Worm (Caenorhabditis elegans): ENCODE results near the gene nhr-119.

Gene nhr-119

DNA sequence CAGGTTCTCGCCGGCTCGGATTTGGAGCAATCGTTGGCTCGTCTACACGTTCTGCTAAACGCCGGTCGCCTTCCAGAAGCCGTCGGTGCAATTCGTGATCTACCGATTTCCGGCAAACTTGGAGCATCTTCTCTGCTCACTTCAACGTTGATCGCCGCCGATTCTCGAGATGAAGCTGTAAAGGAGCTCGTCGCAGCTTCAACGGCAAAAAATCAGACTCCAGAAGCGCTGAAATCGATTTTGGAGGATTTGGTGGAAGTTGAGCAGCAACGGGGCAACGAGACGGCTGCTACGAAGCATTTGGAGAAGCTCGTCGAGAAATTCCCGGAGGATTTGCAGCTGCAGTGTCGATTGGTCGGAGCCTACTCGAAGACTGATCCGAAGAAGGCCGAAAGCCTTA lies 8.7 kb downstream of the nhr-119 start:
- TF ChIP-seq T26A5.8 (tag; optimal IDR thresholded peaks at IDR 0.05): no peak
- TF ChIP-seq zfh-2 (GFP tag; conservative IDR thresholded peaks at IDR 0.05): peak; percentile 73

- TF ChIP-seq zfh-2 (GFP tag; conservative IDR thresholded peaks at IDR 0.05): peak; percentile 66; the same call in 1 of the 2 replicates
- peak; percentile 26; the same call in 1 of the 2 replicates for TF ChIP-seq madf-6 (GFP tag; IDR thresholded peaks at IDR 0.05)
- TF ChIP-seq aptf-2 (GFP tag; conservative IDR thresholded peaks at IDR 0.05): no peak
- peak; percentile 25; the same call in 1 of the 2 replicates for TF ChIP-seq egrh-3 (GFP tag; IDR thresholded peaks at IDR 0.05)
Measured at ce11 chrII:2787849-2788248, 12.6 kb downstream of the nhr-119 start.

- TF ChIP-seq ceh-58 (GFP tag; IDR thresholded peaks at IDR 0.05) (no peak), mes-4 (tag; optimal IDR thresholded peaks at IDR 0.05) (no peak), unc-130 (GFP tag; optimal IDR thresholded peaks at IDR 0.05) (no peak), let-607 (tag; optimal IDR thresholded peaks at IDR 0.05) (peak; percentile 5 to 53), pha-4 (tag; optimal IDR thresholded peaks at IDR 0.05) (no peak), die-1 (tag; optimal IDR thresholded peaks at IDR 0.05) (no peak), atf-7 (tag; optimal IDR thresholded peaks at IDR 0.05) (no peak), egrh-3 (GFP tag; IDR thresholded peaks at IDR 0.05) (no peak), ZK185.1 (tag; optimal IDR thresholded peaks at IDR 0.05; ENCODE audit: poor library complexity, severe bottlenecking) (no peak), F22D6.2 (tag; optimal IDR thresholded peaks at IDR 0.05) (no peak), C06A6.2 (GFP tag; conservative IDR thresholded peaks at IDR 0.05) (no peak), athp-1 (tag; optimal IDR thresholded peaks at IDR 0.05) (no peak), ets-4 (GFP tag; optimal IDR thresholded peaks at IDR 0.05) (no peak), Y95B8A.8 (GFP tag; IDR thresholded peaks at IDR 0.05) (no peak), rcor-1 (GFP tag; IDR thresholded peaks at IDR 0.05) (no peak), fkh-3 (tag; optimal IDR thresholded peaks at IDR 0.05) (no peak), Y67H2A.10 (GFP tag; conservative IDR thresholded peaks at IDR 0.05) (no peak), madf-8 (GFP tag; conservative IDR thresholded peaks at IDR 0.05) (no peak), chd-7 (tag; optimal IDR thresholded peaks at IDR 0.05) (no peak), Y79H2A.3 (GFP tag; conservative IDR thresholded peaks at IDR 0.05) (no peak), nhr-27 (tag; optimal IDR thresholded peaks at IDR 0.05) (no peak), ztf-28 (GFP tag; IDR thresholded peaks at IDR 0.05) (no peak), aptf-2 (GFP tag; conservative IDR thresholded peaks at IDR 0.05) (no peak), F39B2.1 (GFP tag; IDR thresholded peaks at IDR 0.05) (no peak), hsf-1 (GFP tag; IDR thresholded peaks at IDR 0.05) (no peak), lsl-1 (GFP tag; optimal IDR thresholded peaks at IDR 0.05) (peak; percentile 6), ztf-22 (GFP tag; optimal IDR thresholded peaks at IDR 0.05) (no peak), attf-3 (GFP tag; conservative IDR thresholded peaks at IDR 0.05) (no peak), F10E7.11 (tag; optimal IDR thresholded peaks at IDR 0.05) (no peak), bed-1 (GFP tag; IDR thresholded peaks at IDR 0.05) (no peak), cebp-1 (GFP tag; IDR thresholded peaks at IDR 0.05) (no peak), cebp-1 (tag; optimal IDR thresholded peaks at IDR 0.05) (peak; percentile 16), repo-1 (tag; optimal IDR thresholded peaks at IDR 0.05) (no peak), B0261.1 (tag; optimal IDR thresholded peaks at IDR 0.05) (no peak), lin-54 (GFP tag; optimal IDR thresholded peaks at IDR 0.05) (peak; percentile 36), let-526 (GFP tag; IDR thresholded peaks at IDR 0.05) (no peak), him-1 (tag; optimal IDR thresholded peaks at IDR 0.05) (no peak), xnd-1 (tag; optimal IDR thresholded peaks at IDR 0.05) (no peak), snpc-1.3 (tag; optimal IDR thresholded peaks at IDR 0.05; ENCODE audit: insufficient read depth) (no peak), dpff-1 (tag; optimal IDR thresholded peaks at IDR 0.05) (no peak), Y56A3A.18 (GFP tag; IDR thresholded peaks at IDR 0.05) (no peak), ztf-26 (tag; optimal IDR thresholded peaks at IDR 0.05) (no peak)
Measured at ce11 chrII:2787031-2787512, 13.3 kb downstream of the nhr-119 start, which contains the start of the genes F08D12.12 and srpa-72. Gene F08D12.12, minus strand, starts transcription at chrII:2787081. Gene srpa-72, plus strand, starts transcription at chrII:2787481.
